Fruit fly (Drosophila melanogaster) whole organism, embryonic: Measurements from ENCODE around the gene CG6574.

Experiments
- B-H1 ChIP-seq: fragments of 200-800 bp; sonication (Bioruptor generic); IDR thresholded peaks from 3 replicates; pipeline ENCODE4 v1.3.6; 2022; ENCODE audit warnings: missing biosample characterization, missing genetic modification characterization
- CG10267 ChIP-seq: fragments of 200-800 bp; sonication (Bioruptor generic); optimal IDR thresholded peaks from 2 replicates; lab custom pipeline; 2018; ENCODE audit warnings: missing biosample characterization, mild to moderate bottlenecking, missing genetic modification characterization, moderate library complexity
- CG11093 ChIP-seq: fragments of 200-800 bp; sonication (Bioruptor generic); IDR thresholded peaks from 3 replicates; pipeline ENCODE4 v1.3.6; 2022; ENCODE audit warnings: missing biosample characterization, missing genetic modification characterization
- CG12659 ChIP-seq: fragments of 200-800 bp; sonication (Bioruptor generic); optimal IDR thresholded peaks from 3 replicates; lab custom pipeline; 2017; ENCODE audit warnings: mild to moderate bottlenecking, missing biosample characterization, missing genetic modification reagents, missing genetic modification characterization
- CG13287 ChIP-seq: fragments of 200-800 bp; sonication (Bioruptor generic); IDR thresholded peaks from 2 replicates; pipeline ENCODE4 v1.3.6; 2022; ENCODE audit warnings: missing biosample characterization, missing genetic modification characterization; ENCODE audit not compliant: partially characterized antibody
- CG14860 ChIP-seq: fragments of 200-800 bp; sonication (Bioruptor generic); IDR thresholded peaks from 3 replicates; pipeline ENCODE4 v1.3.6; 2022; ENCODE audit warnings: missing biosample characterization, missing genetic modification characterization; ENCODE audit not compliant: partially characterized antibody
- CG15514 ChIP-seq: fragments of 200-800 bp; sonication (Bioruptor generic); optimal IDR thresholded peaks from 3 replicates; lab custom pipeline; 2017; ENCODE audit warnings: missing biosample characterization, missing genetic modification characterization, mild to moderate bottlenecking, moderate library complexity, missing genetic modification reagents
- CG15601 ChIP-seq: fragments of 200-800 bp; sonication (Bioruptor generic); optimal IDR thresholded peaks from 3 replicates; lab custom pipeline; 2019; ENCODE audit warnings: missing biosample characterization, mild to moderate bottlenecking, missing genetic modification characterization, moderate library complexity
- CG16779 ChIP-seq: fragments of 200-800 bp; sonication (Bioruptor generic); IDR thresholded peaks from 2 replicates; pipeline ENCODE4 v1.3.6; 2022; ENCODE audit warnings: missing biosample characterization, missing genetic modification characterization
- CG16863 ChIP-seq: fragments of 200-800 bp; sonication (Bioruptor generic); optimal IDR thresholded peaks from 3 replicates; lab custom pipeline; 2016; ENCODE audit warnings: missing biosample characterization, missing genetic modification characterization
- CG17829 ChIP-seq: fragments of 200-800 bp; optimal IDR thresholded peaks from 2 replicates; lab custom pipeline; 2019; ENCODE audit warnings: missing biosample characterization, mild to moderate bottlenecking, missing genetic modification characterization, moderate library complexity
- CG2116 ChIP-seq: fragments of 200-800 bp; sonication (Bioruptor generic); optimal IDR thresholded peaks from 3 replicates; lab custom pipeline; 2018; ENCODE audit warnings: missing biosample characterization, mild to moderate bottlenecking, missing genetic modification characterization
- CG31388 ChIP-seq: fragments of 200-800 bp; sonication (Bioruptor generic); optimal IDR thresholded peaks from 2 replicates; lab custom pipeline; 2016; ENCODE audit warnings: missing biosample characterization, missing genetic modification characterization
- CG3163 ChIP-seq: fragments of 200-800 bp; sonication (Bioruptor generic); optimal IDR thresholded peaks from 3 replicates; lab custom pipeline; 2016; ENCODE audit warnings: missing biosample characterization, missing genetic modification characterization
- CG34376 ChIP-seq: fragments of 200-800 bp; sonication (Bioruptor generic); optimal IDR thresholded peaks from 2 replicates; lab custom pipeline; 2018; ENCODE audit warnings: missing biosample characterization, mild to moderate bottlenecking, missing genetic modification characterization
- CG34422 ChIP-seq: fragments of 200-800 bp; sonication (Bioruptor generic); IDR thresholded peaks from 3 replicates; pipeline ENCODE4 v1.3.6; 2022; ENCODE audit warnings: missing biosample characterization, missing genetic modification characterization
- CG4617 ChIP-seq: fragments of 200-800 bp; sonication (Bioruptor generic); optimal IDR thresholded peaks from 3 replicates; lab custom pipeline; 2016; ENCODE audit warnings: missing biosample characterization, missing genetic modification characterization, borderline replicate concordance
- CG4820 ChIP-seq: fragments of 200-800 bp; sonication (Bioruptor generic); optimal IDR thresholded peaks from 3 replicates; lab custom pipeline; 2016; ENCODE audit warnings: missing biosample characterization, missing genetic modification characterization
- CG6175 ChIP-seq: fragments of 200-800 bp; sonication (Bioruptor generic); IDR thresholded peaks from 3 replicates; pipeline ENCODE4 v1.3.6; 2022; ENCODE audit warnings: missing biosample characterization, missing genetic modification characterization
- CG7372 ChIP-seq: fragments of 200-800 bp; sonication (Bioruptor generic); IDR thresholded peaks from 2 replicates; pipeline ENCODE4 v1.3.6; 2022; ENCODE audit warnings: missing biosample characterization, missing genetic modification characterization
- CG9215 ChIP-seq: fragments of 200-800 bp; sonication (Bioruptor generic); IDR thresholded peaks from 2 replicates; pipeline ENCODE4 v1.3.6; 2022; ENCODE audit warnings: missing biosample characterization, missing genetic modification characterization
- CG9797 ChIP-seq: fragments of 200-800 bp; sonication (Bioruptor generic); optimal IDR thresholded peaks from 3 replicates; lab custom pipeline; 2018; ENCODE audit warnings: missing biosample characterization, mild to moderate bottlenecking, missing genetic modification characterization
- CG9876 ChIP-seq: fragments of 200-800 bp; sonication (Bioruptor generic); optimal IDR thresholded peaks from 2 replicates; lab custom pipeline; 2016; ENCODE audit warnings: missing biosample characterization, missing genetic modification characterization
- CkIIα-i1 ChIP-seq: fragments of 200-800 bp; sonication (Bioruptor generic); IDR thresholded peaks from 2 replicates; pipeline ENCODE4 v1.3.6; 2022; ENCODE audit warnings: missing biosample characterization, missing genetic modification characterization
- Dll ChIP-seq: fragments of 200-800 bp; sonication (Bioruptor generic); IDR thresholded peaks from 4 replicates; pipeline ENCODE4 v1.3.6; 2022; ENCODE audit warnings: missing biosample characterization, missing genetic modification characterization; ENCODE audit not compliant: partially characterized antibody
- Dref ChIP-seq: fragments of 200-800 bp; sonication (Bioruptor generic); IDR thresholded peaks from 2 replicates; pipeline ENCODE4 v1.3.6; 2022; ENCODE audit warnings: missing biosample characterization, missing genetic modification characterization
- Elba2 ChIP-seq: fragments of 200-800 bp; sonication (Bioruptor generic); optimal IDR thresholded peaks from 3 replicates; lab custom pipeline; 2016; ENCODE audit warnings: missing biosample characterization, missing genetic modification characterization
- Ets97D ChIP-seq: fragments of 200-800 bp; sonication (Bioruptor generic); optimal IDR thresholded peaks from 3 replicates; lab custom pipeline; 2016; ENCODE audit warnings: missing biosample characterization, missing genetic modification characterization
- Fer1 ChIP-seq: fragments of 200-800 bp; sonication (Bioruptor generic); optimal IDR thresholded peaks from 2 replicates; lab custom pipeline; 2017; ENCODE audit warnings: missing biosample characterization, mild to moderate bottlenecking, missing genetic modification characterization
- MBD-R2 ChIP-seq: fragments of 200-800 bp; sonication (Bioruptor generic); IDR thresholded peaks from 2 replicates; pipeline ENCODE4 v1.3.6; 2022; ENCODE audit warnings: missing biosample characterization, missing genetic modification characterization
- Med ChIP-seq: fragments of 200-800 bp; sonication (Bioruptor generic); peaks from one replicate; lab custom pipeline; 2016; ENCODE audit warnings: missing biosample characterization, missing genetic modification characterization, mild to moderate bottlenecking, inconsistent platforms, moderate library complexity
- NC2β ChIP-seq: fragments of 200-800 bp; sonication (Bioruptor generic); optimal IDR thresholded peaks from 2 replicates; lab custom pipeline; 2016; ENCODE audit warnings: missing biosample characterization, missing genetic modification characterization
- Pdp1 ChIP-seq, 2 experiments: fragments of 200-800 bp; sonication (Bioruptor generic); optimal IDR thresholded peaks; 3 replicates each; lab custom pipeline; 2016; ENCODE audit warnings: missing biosample characterization in 2 of 2, missing genetic modification characterization in 2 of 2, mild to moderate bottlenecking in 1 of 2, moderate library complexity in 1 of 2
- YL-1 ChIP-seq: fragments of 200-800 bp; sonication (Bioruptor generic); optimal IDR thresholded peaks from 3 replicates; lab custom pipeline; 2017; ENCODE audit warnings: missing biosample characterization, mild to moderate bottlenecking, missing genetic modification characterization
- amos ChIP-seq: fragments of 200-800 bp; sonication (Bioruptor generic); IDR thresholded peaks from 2 replicates; pipeline ENCODE4 v1.3.6; 2022; ENCODE audit warnings: missing biosample characterization, missing genetic modification characterization; ENCODE audit not compliant: partially characterized antibody
- dysf ChIP-seq: fragments of 200-800 bp; sonication (Bioruptor generic); IDR thresholded peaks from 3 replicates; pipeline ENCODE4 v1.3.6; 2022; ENCODE audit warnings: missing biosample characterization, missing genetic modification characterization
- gcm ChIP-seq: fragments of 200-800 bp; sonication (Bioruptor generic); optimal IDR thresholded peaks from 2 replicates; lab custom pipeline; 2019; ENCODE audit warnings: missing biosample characterization, mild to moderate bottlenecking, missing genetic modification characterization, moderate library complexity
- gfzf ChIP-seq: fragments of 200-800 bp; sonication (Bioruptor generic); optimal IDR thresholded peaks from 2 replicates; lab custom pipeline; 2016; ENCODE audit warnings: missing biosample characterization, mild to moderate bottlenecking, missing genetic modification characterization, moderate library complexity
- grn ChIP-seq: fragments of 200-800 bp; sonication (Bioruptor generic); optimal IDR thresholded peaks from 3 replicates; lab custom pipeline; 2017; ENCODE audit warnings: missing biosample characterization, missing genetic modification characterization
- lov ChIP-seq, 2 experiments: fragments of 200-800 bp in 1 of 2; fragments of >200 bp in 1 of 2; sonication (Bioruptor generic) in 1 of 2; IDR thresholded peaks in 1 of 2; optimal IDR thresholded peaks in 1 of 2; 2 replicates in 1 of 2; 3 replicates in 1 of 2; pipeline versions ENCODE4 v1.3.6 to Lab custom; 2017 to 2022; ENCODE audit warnings: missing biosample characterization in 1 of 2, missing genetic modification characterization in 1 of 2
- nmo ChIP-seq: fragments of 200-800 bp; sonication (Bioruptor generic); optimal IDR thresholded peaks from 2 replicates; lab custom pipeline; 2018; ENCODE audit warnings: missing biosample characterization, mild to moderate bottlenecking, missing genetic modification characterization, moderate library complexity
- otp ChIP-seq: fragments of 200-800 bp; sonication (Bioruptor generic); IDR thresholded peaks from 3 replicates; pipeline ENCODE4, ENCODE4 v1.3.6; 2022; ENCODE audit warnings: missing biosample characterization, missing genetic modification characterization
- peb ChIP-seq: fragments of 200-800 bp; sonication (Bioruptor generic); IDR thresholded peaks from 2 replicates; pipeline ENCODE4 v1.3.6; 2022; ENCODE audit warnings: missing biosample characterization, missing genetic modification characterization
- phol ChIP-seq: fragments of 200-800 bp; sonication (Bioruptor generic); optimal IDR thresholded peaks from 3 replicates; lab custom pipeline; 2018; ENCODE audit warnings: missing biosample characterization, mild to moderate bottlenecking, missing genetic modification characterization, moderate library complexity
- ranshi ChIP-seq: fragments of 200-800 bp; sonication (Bioruptor generic); IDR thresholded peaks from 2 replicates; pipeline ENCODE4 v1.3.6; 2022; ENCODE audit warnings: missing biosample characterization, missing genetic modification characterization
- repo ChIP-seq: fragments of 200-800 bp; sonication (Bioruptor generic); optimal IDR thresholded peaks from 2 replicates; lab custom pipeline; 2016; ENCODE audit warnings: missing biosample characterization, missing genetic modification characterization
- sens ChIP-seq: fragments of 200-800 bp; sonication (Bioruptor generic); peaks from one replicate; lab custom pipeline; 2016; ENCODE audit warnings: missing biosample characterization, missing genetic modification characterization
- stwl ChIP-seq: fragments of 200-800 bp; sonication (Bioruptor generic); optimal IDR thresholded peaks from 3 replicates; lab custom pipeline; 2018; ENCODE audit warnings: missing biosample characterization, mild to moderate bottlenecking, missing genetic modification characterization, moderate library complexity
- zf30C ChIP-seq: fragments of 200-800 bp; sonication (Bioruptor generic); optimal IDR thresholded peaks from 3 replicates; lab custom pipeline; 2018; ENCODE audit warnings: missing biosample characterization, mild to moderate bottlenecking, missing genetic modification characterization

The CG6574 gene

dm6 chr3R:10854243-10854874 lies 8.4 kb downstream of the CG6574 start, which contains the start of the genes CG6567 and CG4511 (continued):
- TF ChIP-seq Pdp1 (GFP tag; optimal IDR thresholded peaks at IDR 0.05; lab: Kevin White, UChicago) (peak in 1 of 2 experiments; percentile 24), YL-1 (GFP tag; lab: Kevin White, UChicago) (peak; percentile 89), NC2β (peak; percentile 9), grn (GFP tag; lab: Kevin White, UChicago) (peak; percentile 93), CG11093 (no peak), gcm (peak; percentile 8), CG15601 (tag; lab: Kevin White, UChicago) (no peak), CG9215 (GFP tag; lab: Robert Waterston, UW) (no peak), otp (no peak), sens (GFP tag; lab: Kevin White, UChicago) (peak; percentile 79), CG4820 (no peak), CG31388 (GFP tag; lab: Kevin White, UChicago) (no peak), Dref (GFP tag; lab: Robert Waterston, UW) (no peak), B-H1 (GFP tag; lab: Robert Waterston, UW) (no peak), dysf (GFP tag; lab: Robert Waterston, UW) (no peak), CG34376 (GFP tag; lab: Kevin White, UChicago) (peak; percentile 6), Fer1 (peak; percentile 22), zf30C (GFP tag; lab: Kevin White, UChicago) (no peak), CG10267 (peak; percentile 8), lov (optimal IDR thresholded peaks at IDR 0.05; lab: Kevin White, UChicago) (no peak), lov (GFP tag; IDR thresholded peaks at IDR 0.05; lab: Robert Waterston, UW) (no peak), CG6175 (0 out of 3 replicates have a peak, but pooled peaks have one; percentile 16), CG3163 (GFP tag; lab: Kevin White, UChicago) (no peak), CG13287 (GFP tag; lab: Robert Waterston, UW) (peak; percentile 36; the same call in 1 of the 2 replicates), repo (GFP tag; lab: Kevin White, UChicago) (no peak), CG2116 (GFP tag; lab: Kevin White, UChicago) (peak; percentile 7), peb (no peak), CG16779 (GFP tag; lab: Robert Waterston, UW) (no peak), phol (tag; lab: Kevin White, UChicago) (peak; percentile 21), Dll (GFP tag; lab: Robert Waterston, UW) (0 out of 4 replicates have a peak, but pooled peaks have one; percentile 35), stwl (tag; lab: Kevin White, UChicago) (peak; percentile 60), CG9797 (GFP tag; lab: Kevin White, UChicago) (peak; percentile 78), CG12659 (GFP tag; lab: Kevin White, UChicago) (peak; percentile 55), CG15514 (GFP tag; lab: Kevin White, UChicago) (peak; percentile 44), Ets97D (peak; percentile 45), CG17829 (tag; lab: Kevin White, UChicago) (peak; percentile 50), CG16863 (no peak), MBD-R2 (GFP tag; lab: Robert Waterston, UW) (peak; percentile 95), CkIIα-i1 (no peak), ranshi (GFP tag; lab: Robert Waterston, UW) (no peak), amos (GFP tag; lab: Robert Waterston, UW) (peak; percentile 48; the same call in 1 of the 2 replicates), Elba2 (peak; percentile 77), CG34422 (GFP tag; lab: Robert Waterston, UW) (peak; percentile 80; the same call in 1 of the 3 replicates), Med (GFP tag; lab: Kevin White, UChicago) (peak; percentile 80), nmo (GFP tag; lab: Kevin White, UChicago) (peak; percentile 36), gfzf (GFP tag; lab: Kevin White, UChicago) (peak; percentile 93), CG14860 (GFP tag; lab: Robert Waterston, UW) (no peak), CG9876 (GFP tag; lab: Kevin White, UChicago) (no peak), CG4617 (GFP tag; lab: Kevin White, UChicago) (peak; percentile 72), CG7372 (no peak)
